Fruit fly (Drosophila melanogaster) whole organism, prepupa: ENCODE results near the gene Pex7.

Experiments
- Blimp-1 ChIP-seq: fragments of 200-800 bp; sonication (Bioruptor generic); optimal IDR thresholded peaks from 3 replicates; lab custom pipeline; 2017; ENCODE audit warnings: missing biosample characterization, missing genetic modification characterization, mild to moderate bottlenecking, moderate library complexity, missing genetic modification reagents
- CG10631 ChIP-seq: fragments of 200-800 bp; sonication (Bioruptor generic); optimal IDR thresholded peaks from 2 replicates; lab custom pipeline; 2016; ENCODE audit warnings: missing biosample characterization, missing genetic modification characterization
- CG10669 ChIP-seq: fragments of 200-800 bp; sonication (Bioruptor generic); optimal IDR thresholded peaks from 3 replicates; lab custom pipeline; 2018; ENCODE audit warnings: missing biosample characterization, mild to moderate bottlenecking, missing genetic modification characterization, moderate library complexity
- CG11902 ChIP-seq: fragments of 200-800 bp; sonication (Bioruptor generic); optimal IDR thresholded peaks from 3 replicates; lab custom pipeline; 2016; ENCODE audit warnings: missing biosample characterization, missing genetic modification characterization
- CG15336 ChIP-seq: fragments of 200-800 bp; sonication (Bioruptor generic); IDR thresholded peaks from 2 replicates; pipeline ENCODE4 v1.3.6; 2022; ENCODE audit warnings: missing biosample characterization, missing genetic modification characterization
- CG1621 ChIP-seq: fragments of 200-800 bp; sonication (Bioruptor generic); optimal IDR thresholded peaks from 3 replicates; lab custom pipeline; 2018; ENCODE audit warnings: missing biosample characterization, mild to moderate bottlenecking, missing genetic modification characterization
- CG3919 ChIP-seq: fragments of 200-800 bp; sonication (Bioruptor generic); optimal IDR thresholded peaks from 3 replicates; lab custom pipeline; 2016; ENCODE audit warnings: missing biosample characterization, missing genetic modification characterization
- CG6163 ChIP-seq: fragments of 200-800 bp; sonication (Bioruptor generic); IDR thresholded peaks from 3 replicates; pipeline ENCODE4 v1.3.6; 2022; ENCODE audit warnings: missing biosample characterization, missing genetic modification characterization
- CG6276 ChIP-seq: fragments of 200-800 bp; sonication (Bioruptor generic); optimal IDR thresholded peaks from 2 replicates; lab custom pipeline; 2017; ENCODE audit warnings: missing biosample characterization, mild to moderate bottlenecking, missing genetic modification characterization
- CG6808 ChIP-seq: fragments of 200-800 bp; sonication (Bioruptor generic); optimal IDR thresholded peaks from 3 replicates; lab custom pipeline; 2017; ENCODE audit warnings: missing biosample characterization, missing genetic modification characterization, mild to moderate bottlenecking, moderate library complexity, missing genetic modification reagents
- CG6854 ChIP-seq: fragments of 200-800 bp; sonication (Bioruptor generic); optimal IDR thresholded peaks from 2 replicates; lab custom pipeline; 2017; ENCODE audit warnings: missing biosample characterization, mild to moderate bottlenecking, missing genetic modification characterization
- CG7368 ChIP-seq: fragments of 200-800 bp; sonication (Bioruptor generic); optimal IDR thresholded peaks from 3 replicates; lab custom pipeline; 2016; ENCODE audit warnings: missing biosample characterization, missing genetic modification characterization
- Eip75B ChIP-seq: fragments of 200-800 bp; sonication (Bioruptor generic); optimal IDR thresholded peaks from 3 replicates; lab custom pipeline; 2016; ENCODE audit warnings: missing biosample characterization, missing genetic modification characterization
- Eip78C ChIP-seq: fragments of 200-800 bp; sonication (Bioruptor generic); peaks from one replicate; lab custom pipeline; 2016; ENCODE audit warnings: missing biosample characterization, missing genetic modification characterization
- Eip93F ChIP-seq: fragments of 200-800 bp; sonication (Bioruptor generic); optimal IDR thresholded peaks from 2 replicates; lab custom pipeline; 2016; ENCODE audit warnings: missing biosample characterization, mild to moderate bottlenecking, missing genetic modification characterization
- Hr38 ChIP-seq: sonication (Bioruptor generic); optimal IDR thresholded peaks from 2 replicates; lab custom pipeline; 2016; ENCODE audit warnings: missing biosample characterization, missing genetic modification characterization
- Hr39 ChIP-seq: fragments of 200-800 bp; sonication (Bioruptor generic); optimal IDR thresholded peaks from 2 replicates; lab custom pipeline; 2016; ENCODE audit warnings: missing biosample characterization, missing genetic modification characterization
- Hr4 ChIP-seq: fragments of 200-800 bp; sonication (Bioruptor generic); optimal IDR thresholded peaks from 3 replicates; lab custom pipeline; 2016; ENCODE audit warnings: missing biosample characterization, missing genetic modification characterization
- Lpt ChIP-seq: fragments of 200-800 bp; sonication (Bioruptor generic); optimal IDR thresholded peaks from 3 replicates; lab custom pipeline; 2016; ENCODE audit warnings: missing biosample characterization, missing genetic modification characterization
- Met ChIP-seq: fragments of 200-800 bp; sonication (Bioruptor generic); optimal IDR thresholded peaks from 3 replicates; lab custom pipeline; 2016; ENCODE audit warnings: missing biosample characterization, missing genetic modification characterization
- OdsH ChIP-seq: fragments of 200-800 bp; sonication (Bioruptor generic); optimal IDR thresholded peaks from 3 replicates; lab custom pipeline; 2016; ENCODE audit warnings: missing biosample characterization, missing genetic modification characterization
- Sox102F ChIP-seq: fragments of 200-800 bp; sonication (Bioruptor generic); optimal IDR thresholded peaks from 2 replicates; lab custom pipeline; 2016; ENCODE audit warnings: missing biosample characterization, mild to moderate bottlenecking, missing genetic modification characterization
- Sox14 ChIP-seq: fragments of 200-800 bp; sonication (Bioruptor generic); optimal IDR thresholded peaks from 3 replicates; lab custom pipeline; 2016; ENCODE audit warnings: missing biosample characterization, missing genetic modification characterization
- achi ChIP-seq: fragments of 200-800 bp; sonication (Bioruptor generic); optimal IDR thresholded peaks from 3 replicates; lab custom pipeline; 2016; ENCODE audit warnings: missing biosample characterization, missing genetic modification characterization
- acj6 ChIP-seq: fragments of 200-800 bp; sonication (Bioruptor generic); optimal IDR thresholded peaks from 3 replicates; lab custom pipeline; 2016; ENCODE audit warnings: missing biosample characterization, missing genetic modification characterization
- cyc ChIP-seq: fragments of 200-800 bp; sonication (Bioruptor generic); optimal IDR thresholded peaks from 3 replicates; lab custom pipeline; 2016; ENCODE audit warnings: missing biosample characterization, missing genetic modification characterization
- dsx ChIP-seq: fragments of 200-800 bp; optimal IDR thresholded peaks from 3 replicates; lab custom pipeline; 2019; ENCODE audit warnings: missing biosample characterization, mild to moderate bottlenecking, missing genetic modification characterization, moderate library complexity; ENCODE audit not compliant: poor library complexity, severe bottlenecking
- eg ChIP-seq: fragments of 200-800 bp; sonication (Bioruptor generic); IDR thresholded peaks from 3 replicates; pipeline ENCODE4 v1.3.6; 2022; ENCODE audit warnings: missing biosample characterization, missing genetic modification characterization
- fd85E ChIP-seq: fragments of 200-800 bp; sonication (Bioruptor generic); optimal IDR thresholded peaks from 3 replicates; lab custom pipeline; 2016; ENCODE audit warnings: missing biosample characterization, missing genetic modification characterization
- fkh ChIP-seq: fragments of 200-800 bp; sonication (Bioruptor generic); optimal IDR thresholded peaks from 3 replicates; lab custom pipeline; 2017; ENCODE audit warnings: missing biosample characterization, mild to moderate bottlenecking, missing genetic modification characterization, moderate library complexity
- net ChIP-seq: fragments of 200-800 bp; sonication (Bioruptor generic); optimal IDR thresholded peaks from 3 replicates; lab custom pipeline; 2016; ENCODE audit warnings: missing biosample characterization, missing genetic modification characterization
- salr ChIP-seq, 2 experiments: fragments of 200-800 bp; sonication (Bioruptor generic); optimal IDR thresholded peaks; 3 replicates each; lab custom pipeline; 2016 to 2018; ENCODE audit warnings: missing biosample characterization in 2 of 2, missing genetic modification characterization in 2 of 2, mild to moderate bottlenecking in 1 of 2
- spab ChIP-seq: fragments of 200-800 bp; sonication (Bioruptor generic); optimal IDR thresholded peaks from 2 replicates; lab custom pipeline; 2017; ENCODE audit warnings: missing biosample characterization, mild to moderate bottlenecking, missing genetic modification characterization, missing genetic modification reagents
- ss ChIP-seq, 2 experiments: fragments of 200-800 bp; sonication (Bioruptor generic); optimal IDR thresholded peaks; 2 replicates in 1 of 2; 3 replicates in 1 of 2; lab custom pipeline; 2017 to 2018; ENCODE audit warnings: mild to moderate bottlenecking in 2 of 2, missing biosample characterization in 2 of 2, missing genetic modification characterization in 2 of 2, moderate library complexity in 1 of 2
- svp ChIP-seq: fragments of 200-800 bp; sonication (Bioruptor generic); peaks from one replicate; lab custom pipeline; 2016; ENCODE audit warnings: missing biosample characterization, missing genetic modification characterization
- topi ChIP-seq: fragments of 200-800 bp; sonication (Bioruptor generic); optimal IDR thresholded peaks from 3 replicates; lab custom pipeline; 2016; ENCODE audit warnings: missing biosample characterization, missing genetic modification characterization

Gene Pex7

DNA sequence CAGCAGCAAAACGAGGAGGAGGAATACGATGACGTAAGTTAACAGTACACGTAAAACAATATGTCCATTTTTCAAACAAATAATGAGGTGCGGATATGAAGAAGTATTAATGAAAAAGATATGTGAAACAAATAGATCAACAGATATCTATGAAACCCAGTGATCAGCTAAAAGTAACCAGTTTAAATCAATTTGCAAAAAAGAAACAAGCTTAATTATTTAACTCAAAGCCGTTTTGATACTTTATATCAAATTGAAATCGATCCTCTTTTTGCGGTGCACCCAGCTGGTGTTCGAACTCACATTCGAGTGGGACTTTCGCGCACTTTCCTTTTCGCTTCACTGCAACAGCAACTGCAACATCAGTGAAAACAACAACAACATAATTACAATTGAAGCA is 5.9 kb upstream of the Pex7 start (continued):
- TF ChIP-seq Hr4 (GFP tag; lab: Kevin White, UChicago) (peak; percentile 71), svp (GFP tag; lab: Kevin White, UChicago) (peak; percentile 56), Blimp-1 (GFP tag; lab: Kevin White, UChicago) (peak; percentile 85), eg (peak; percentile 42; the same call in 2 of the 3 replicates), CG15336 (GFP tag; lab: Robert Waterston, UW) (peak; percentile 59), Hr38 (no peak)

DNA sequence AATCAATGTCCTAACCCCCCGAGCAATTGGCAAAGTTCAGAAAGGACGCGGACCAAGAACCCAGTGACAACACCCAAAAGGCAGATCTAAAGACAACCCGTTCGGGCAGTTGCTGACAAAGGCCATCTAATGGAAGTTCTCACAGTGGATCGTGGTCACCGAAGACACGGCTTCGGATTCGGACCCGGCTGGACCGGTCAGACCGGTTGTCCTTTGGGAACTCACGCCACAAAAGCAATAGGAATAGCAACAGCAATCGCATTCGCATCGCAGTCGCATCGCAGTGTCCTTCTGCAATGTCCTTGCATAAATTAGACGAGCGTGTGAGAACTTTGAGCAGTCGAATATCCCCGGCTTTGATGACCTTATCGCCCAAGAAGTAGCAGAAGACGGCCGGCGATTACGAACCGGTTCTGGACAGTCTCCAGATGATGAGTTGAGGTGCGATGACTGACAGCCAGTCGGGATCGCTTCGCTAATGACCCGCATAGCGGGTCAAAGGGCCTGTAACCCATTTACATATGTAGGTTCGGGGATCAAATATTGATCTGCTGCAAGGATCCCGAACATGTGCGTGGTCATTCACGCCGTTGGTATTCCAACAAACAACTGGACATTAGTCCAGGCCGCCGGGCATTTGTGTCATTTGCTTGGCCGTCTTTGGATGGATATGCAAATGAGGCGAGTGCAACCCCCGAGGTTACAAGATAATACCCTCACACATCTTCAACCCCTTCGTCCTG is 3.0 kb upstream of the Pex7 start:
- TF ChIP-seq Eip75B (GFP tag; lab: Kevin White, UChicago) = no peak

DNA sequence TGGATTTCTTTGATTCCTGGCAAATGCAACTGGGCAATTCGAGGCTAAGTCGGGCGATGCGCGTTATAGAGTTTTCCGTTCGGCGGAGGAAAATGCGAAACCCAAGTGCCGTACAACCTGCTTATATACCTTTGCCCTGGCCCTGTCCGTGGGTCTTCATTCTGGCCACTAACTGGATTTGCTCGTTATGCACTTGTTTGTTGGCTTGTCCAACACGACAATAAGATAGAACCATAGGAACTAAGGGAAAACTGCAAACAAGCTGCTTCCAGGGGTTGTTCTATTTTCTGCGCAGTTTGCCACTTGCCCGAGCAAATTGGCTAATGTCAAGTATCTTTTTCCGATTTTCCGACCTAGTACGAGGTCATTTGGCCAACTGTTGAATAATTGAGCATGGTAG is 1.9 kb downstream of the Pex7 start, which contains the start of gene Arr2:
Arr2 (minus strand) TSS at position 101 of the 400 bp plus-strand sequence.
- TF ChIP-seq CG6808 (GFP tag; lab: Kevin White, UChicago) (no peak), Eip93F (GFP tag; lab: Kevin White, UChicago) (no peak), CG10669 (GFP tag; lab: Kevin White, UChicago) (no peak), spab (no peak), salr (GFP tag; optimal IDR thresholded peaks at IDR 0.05; lab: Kevin White, UChicago) (no peak), CG6276 (GFP tag; lab: Kevin White, UChicago) (no peak), CG3919 (GFP tag; lab: Kevin White, UChicago) (no peak), eg (no peak), OdsH (no peak), CG6163 (GFP tag; lab: Robert Waterston, UW) (no peak), Lpt (GFP tag; lab: Kevin White, UChicago) (no peak), acj6 (no peak), Hr4 (GFP tag; lab: Kevin White, UChicago) (no peak), Sox14 (GFP tag; lab: Kevin White, UChicago) (no peak), Sox102F (GFP tag; lab: Kevin White, UChicago) (no peak)

DNA sequence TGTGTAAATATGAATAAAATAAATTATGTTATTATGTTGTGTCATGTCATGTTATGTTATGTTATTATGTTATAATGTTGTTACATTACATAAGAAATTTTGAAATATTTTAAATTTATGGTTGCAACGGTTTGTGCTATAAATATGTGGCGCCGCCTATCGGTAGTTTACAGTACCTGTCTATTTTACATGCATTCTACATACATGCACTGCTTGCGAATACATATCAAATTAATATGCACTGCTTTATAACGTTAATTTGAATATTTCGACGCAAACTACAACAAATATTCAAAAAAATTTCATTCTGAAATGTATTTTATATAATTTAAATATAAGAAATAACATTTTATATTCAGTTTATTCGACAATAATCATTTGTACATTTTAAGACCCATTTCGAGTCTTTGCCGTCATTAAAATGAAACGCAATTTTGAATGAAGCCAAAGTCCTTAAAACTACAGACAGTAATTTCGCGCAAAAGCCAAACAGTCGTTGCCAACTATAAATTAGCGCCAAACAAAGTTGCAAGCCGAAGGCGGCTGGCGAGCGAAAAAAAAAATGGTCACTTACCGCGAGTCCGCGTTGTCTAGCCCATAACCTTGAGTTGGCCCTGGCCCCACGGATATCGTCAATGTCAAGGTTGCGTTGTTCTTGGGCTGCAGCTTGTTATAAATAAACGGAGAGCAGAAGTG is 5.1 kb downstream of the Pex7 start:
- TF ChIP-seq topi (no peak), CG7368 (GFP tag; lab: Kevin White, UChicago) (no peak), net (GFP tag; lab: Kevin White, UChicago) (no peak), fd85E (GFP tag; lab: Kevin White, UChicago) (no peak), dsx (GFP tag; lab: Kevin White, UChicago) (peak; percentile 98), cyc (GFP tag; lab: Kevin White, UChicago) (no peak), acj6 (no peak)

DNA sequence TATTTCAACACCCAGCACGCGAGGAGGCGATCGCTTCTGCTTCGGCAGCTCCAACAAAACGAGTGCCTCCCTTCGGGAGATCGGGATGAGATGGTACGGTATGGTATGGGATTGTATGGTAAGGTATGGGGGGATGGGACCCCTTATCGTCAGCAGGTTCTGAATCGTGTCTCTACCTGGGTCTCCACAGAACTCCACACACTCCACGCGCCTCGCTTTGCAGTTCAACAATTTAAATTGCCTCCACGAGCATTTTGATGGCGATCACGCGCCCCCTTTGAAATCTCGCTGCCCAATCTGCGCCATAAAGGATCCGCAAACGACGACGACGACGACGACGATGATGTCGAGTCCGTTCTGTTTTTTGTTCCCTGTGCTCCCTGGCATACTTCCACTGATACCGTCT is 5.6 kb downstream of the Pex7 start:
- TF ChIP-seq Eip78C (peak; percentile 80), CG10631 (GFP tag; lab: Kevin White, UChicago) (no peak), OdsH (no peak), CG1621 (tag; lab: Kevin White, UChicago) (peak; percentile 23), CG6854 (GFP tag; lab: Kevin White, UChicago) (peak; percentile 87), fkh (GFP tag; lab: Kevin White, UChicago) (no peak), Lpt (GFP tag; lab: Kevin White, UChicago) (no peak), CG3919 (GFP tag; lab: Kevin White, UChicago) (peak; percentile 17), ss (GFP tag; optimal IDR thresholded peaks at IDR 0.05; lab: Kevin White, UChicago) (peak; percentile 51 to 93), spab (no peak), CG11902 (GFP tag; lab: Kevin White, UChicago) (no peak), Hr39 (no peak), achi (GFP tag; lab: Kevin White, UChicago) (no peak), svp (GFP tag; lab: Kevin White, UChicago) (peak; percentile 60), Met (peak; percentile 68), topi (no peak)
